1 fruit fly cellular context compared by ENCODE assay signal in genomic region chrX:3186550-3186949, dm6.
TF ChIP-seq lines count a peak whose summit lies in the region.

No protein-coding gene starts in this region.

TF ChIP-seq in whole organism, embryonic, 481 proteins besides CTCF, POLR2A, EP300 and RAD21 (continued from another document):
- no peak for TF ChIP-seq CG4282 (GFP tag; optimal IDR thresholded peaks at IDR 0.05; lab: Kevin White, UChicago)
- TF ChIP-seq sens (GFP tag; lab: Kevin White, UChicago), result no peak
- TF ChIP-seq CG11085 (GFP tag; IDR thresholded peaks at IDR 0.05; lab: Robert Waterston, UW), result no peak
- TF ChIP-seq otp (GFP tag; IDR thresholded peaks at IDR 0.05; lab: Robert Waterston, UW), result no peak
- TF ChIP-seq slou (GFP tag; optimal IDR thresholded peaks at IDR 0.05; lab: Kevin White, UChicago), result no peak
- TF ChIP-seq CG8281 (tag; optimal IDR thresholded peaks at IDR 0.05; lab: Kevin White, UChicago), result no peak
- no peak for TF ChIP-seq Atf-2 (GFP tag; optimal IDR thresholded peaks at IDR 0.05; lab: Kevin White, UChicago)
- TF ChIP-seq D19B (GFP tag; optimal IDR thresholded peaks at IDR 0.05; lab: Kevin White, UChicago), result no peak
- TF ChIP-seq Deaf1 (tag; optimal IDR thresholded peaks at IDR 0.05; lab: Kevin White, UChicago), result peak; percentile 26
- TF ChIP-seq schlank (tag; optimal IDR thresholded peaks at IDR 0.05; lab: Kevin White, UChicago), result no peak
- no peak for TF ChIP-seq HLH4C (GFP tag; IDR thresholded peaks at IDR 0.05; lab: Robert Waterston, UW; ENCODE audit: partially characterized antibody)
- no peak for TF ChIP-seq Atf3 (GFP tag; optimal IDR thresholded peaks at IDR 0.05; lab: Kevin White, UChicago)
- 0 out of 2 replicates have a peak, but pooled peaks have one; percentile 51 for TF ChIP-seq rib (GFP tag; IDR thresholded peaks at IDR 0.05; lab: Robert Waterston, UW)
- peak in 1 of 2 experiments; percentile 81 for TF ChIP-seq insv (GFP tag; optimal IDR thresholded peaks at IDR 0.05; lab: Kevin White, UChicago)
- TF ChIP-seq row (GFP tag; IDR thresholded peaks at IDR 0.05; lab: Robert Waterston, UW), result no peak
- no peak for TF ChIP-seq Spps (tag; optimal IDR thresholded peaks at IDR 0.05; lab: Kevin White, UChicago)
- peak; percentile 40 for TF ChIP-seq mirr (GFP tag; optimal IDR thresholded peaks at IDR 0.05; lab: Kevin White, UChicago)
- TF ChIP-seq usp (GFP tag; optimal IDR thresholded peaks at IDR 0.05; lab: Kevin White, UChicago), result no peak
- no peak for TF ChIP-seq Lhr (GFP tag; optimal IDR thresholded peaks at IDR 0.05; lab: Kevin White, UChicago)
- no peak for TF ChIP-seq CG3838 (GFP tag; optimal IDR thresholded peaks at IDR 0.05; lab: Kevin White, UChicago)
- no peak for TF ChIP-seq kay (GFP tag; optimal IDR thresholded peaks at IDR 0.05; lab: Kevin White, UChicago)
- TF ChIP-seq CG5245 (GFP tag; optimal IDR thresholded peaks at IDR 0.05; lab: Kevin White, UChicago), result no peak
- TF ChIP-seq CG8924 (tag; optimal IDR thresholded peaks at IDR 0.05; lab: Kevin White, UChicago), result no peak
- TF ChIP-seq CG14441 (GFP tag; IDR thresholded peaks at IDR 0.05; lab: Robert Waterston, UW), result peak; percentile 8; the same call in 1 of the 2 replicates
- TF ChIP-seq dysf (GFP tag; IDR thresholded peaks at IDR 0.05; lab: Robert Waterston, UW), result no peak
- TF ChIP-seq Oli (tag; optimal IDR thresholded peaks at IDR 0.05; lab: Kevin White, UChicago), result no peak
- peak; percentile 12 for TF ChIP-seq grn (GFP tag; optimal IDR thresholded peaks at IDR 0.05; lab: Kevin White, UChicago)
- no peak for TF ChIP-seq klu (GFP tag; IDR thresholded peaks at IDR 0.05; lab: Robert Waterston, UW)
- TF ChIP-seq CG11247 (GFP tag; IDR thresholded peaks at IDR 0.05; lab: Robert Waterston, UW), result no peak
- TF ChIP-seq CG7745 (tag; optimal IDR thresholded peaks at IDR 0.05; lab: Kevin White, UChicago), result no peak
- no peak for TF ChIP-seq eve (GFP tag; optimal IDR thresholded peaks at IDR 0.05; lab: Kevin White, UChicago)
- no peak for TF ChIP-seq CG9817 (tag; optimal IDR thresholded peaks at IDR 0.05; lab: Kevin White, UChicago)
- TF ChIP-seq GATAe (GFP tag; conservative IDR thresholded peaks at IDR 0.05; lab: Robert Waterston, UW), result peak; percentile 68
